Fruit fly (Drosophila melanogaster) whole organism, prepupa: ENCODE results near the gene sphinx2.

ENCODE experiments used
- Blimp-1 ChIP-seq: fragments of 200-800 bp; sonication (Bioruptor generic); optimal IDR thresholded peaks from 3 replicates; lab custom pipeline; 2017; ENCODE audit warnings: missing biosample characterization, missing genetic modification characterization, mild to moderate bottlenecking, moderate library complexity, missing genetic modification reagents
- CG11762 ChIP-seq: fragments of 200-800 bp; sonication (Bioruptor generic); optimal IDR thresholded peaks from 3 replicates; lab custom pipeline; 2016; ENCODE audit warnings: missing biosample characterization, missing genetic modification characterization; ENCODE audit not compliant: insufficient read depth
- CG16779 ChIP-seq: fragments of 200-800 bp; sonication (Bioruptor generic); optimal IDR thresholded peaks from 3 replicates; lab custom pipeline; 2017; ENCODE audit warnings: missing biosample characterization, mild to moderate bottlenecking, missing genetic modification characterization
- CG3032 ChIP-seq: fragments of 200-800 bp; optimal IDR thresholded peaks from 2 replicates; lab custom pipeline; 2019; ENCODE audit warnings: missing biosample characterization, mild to moderate bottlenecking, missing genetic modification characterization, moderate library complexity
- CG31627 ChIP-seq: fragments of 200-800 bp; sonication (Bioruptor generic); optimal IDR thresholded peaks from 3 replicates; lab custom pipeline; 2016; ENCODE audit warnings: missing biosample characterization, missing genetic modification characterization
- CG32006 ChIP-seq: fragments of 200-800 bp; sonication (Bioruptor generic); optimal IDR thresholded peaks from 3 replicates; lab custom pipeline; 2017; ENCODE audit warnings: missing biosample characterization, mild to moderate bottlenecking, missing genetic modification characterization
- CG34406 ChIP-seq: fragments of 200-800 bp; sonication (Bioruptor generic); optimal IDR thresholded peaks from 3 replicates; lab custom pipeline; 2016; ENCODE audit warnings: missing biosample characterization, missing genetic modification characterization
- CG6276 ChIP-seq: fragments of 200-800 bp; sonication (Bioruptor generic); optimal IDR thresholded peaks from 2 replicates; lab custom pipeline; 2017; ENCODE audit warnings: missing biosample characterization, mild to moderate bottlenecking, missing genetic modification characterization
- CG8319 ChIP-seq: fragments of 200-800 bp; sonication (Bioruptor generic); optimal IDR thresholded peaks from 3 replicates; lab custom pipeline; 2016; ENCODE audit warnings: missing biosample characterization, missing genetic modification characterization
- CG8632 ChIP-seq: fragments of 200-800 bp; sonication (Bioruptor generic); optimal IDR thresholded peaks from 3 replicates; lab custom pipeline; 2016; ENCODE audit warnings: missing biosample characterization, missing genetic modification characterization
- Eip75B ChIP-seq: fragments of 200-800 bp; sonication (Bioruptor generic); optimal IDR thresholded peaks from 3 replicates; lab custom pipeline; 2016; ENCODE audit warnings: missing biosample characterization, missing genetic modification characterization
- Eip78C ChIP-seq: fragments of 200-800 bp; sonication (Bioruptor generic); peaks from one replicate; lab custom pipeline; 2016; ENCODE audit warnings: missing biosample characterization, missing genetic modification characterization
- Gug ChIP-seq: fragments of 200-800 bp; sonication (Bioruptor generic); IDR thresholded peaks from 2 replicates; pipeline ENCODE4 v1.3.6; 2022; ENCODE audit warnings: missing biosample characterization, missing genetic modification characterization
- OdsH ChIP-seq: fragments of 200-800 bp; sonication (Bioruptor generic); optimal IDR thresholded peaks from 3 replicates; lab custom pipeline; 2016; ENCODE audit warnings: missing biosample characterization, missing genetic modification characterization
- Smox ChIP-seq: fragments of 200-800 bp; sonication (Bioruptor generic); optimal IDR thresholded peaks from 3 replicates; lab custom pipeline; 2016; ENCODE audit warnings: missing biosample characterization, missing genetic modification characterization
- achi ChIP-seq: fragments of 200-800 bp; sonication (Bioruptor generic); optimal IDR thresholded peaks from 3 replicates; lab custom pipeline; 2016; ENCODE audit warnings: missing biosample characterization, missing genetic modification characterization
- cyc ChIP-seq: fragments of 200-800 bp; sonication (Bioruptor generic); optimal IDR thresholded peaks from 3 replicates; lab custom pipeline; 2016; ENCODE audit warnings: missing biosample characterization, missing genetic modification characterization
- dac ChIP-seq: fragments of 200-800 bp; sonication (Bioruptor generic); optimal IDR thresholded peaks from 2 replicates; lab custom pipeline; 2017; ENCODE audit warnings: missing biosample characterization, mild to moderate bottlenecking, missing genetic modification characterization
- dsx ChIP-seq: fragments of 200-800 bp; optimal IDR thresholded peaks from 3 replicates; lab custom pipeline; 2019; ENCODE audit warnings: missing biosample characterization, mild to moderate bottlenecking, missing genetic modification characterization, moderate library complexity; ENCODE audit not compliant: poor library complexity, severe bottlenecking
- eg ChIP-seq: fragments of 200-800 bp; sonication (Bioruptor generic); IDR thresholded peaks from 3 replicates; pipeline ENCODE4 v1.3.6; 2022; ENCODE audit warnings: missing biosample characterization, missing genetic modification characterization
- fd59A ChIP-seq: fragments of 200-800 bp; sonication (Bioruptor generic); optimal IDR thresholded peaks from 2 replicates; lab custom pipeline; 2017; ENCODE audit warnings: missing biosample characterization, mild to moderate bottlenecking, missing genetic modification characterization, missing genetic modification reagents
- fd85E ChIP-seq: fragments of 200-800 bp; sonication (Bioruptor generic); optimal IDR thresholded peaks from 3 replicates; lab custom pipeline; 2016; ENCODE audit warnings: missing biosample characterization, missing genetic modification characterization
- fkh ChIP-seq: fragments of 200-800 bp; sonication (Bioruptor generic); optimal IDR thresholded peaks from 3 replicates; lab custom pipeline; 2017; ENCODE audit warnings: missing biosample characterization, mild to moderate bottlenecking, missing genetic modification characterization, moderate library complexity
- spab ChIP-seq: fragments of 200-800 bp; sonication (Bioruptor generic); optimal IDR thresholded peaks from 2 replicates; lab custom pipeline; 2017; ENCODE audit warnings: missing biosample characterization, mild to moderate bottlenecking, missing genetic modification characterization, missing genetic modification reagents
- ss ChIP-seq, 2 experiments: fragments of 200-800 bp; sonication (Bioruptor generic); optimal IDR thresholded peaks; 2 replicates in 1 of 2; 3 replicates in 1 of 2; lab custom pipeline; 2017 to 2018; ENCODE audit warnings: mild to moderate bottlenecking in 2 of 2, missing biosample characterization in 2 of 2, missing genetic modification characterization in 2 of 2, moderate library complexity in 1 of 2
- svp ChIP-seq: fragments of 200-800 bp; sonication (Bioruptor generic); peaks from one replicate; lab custom pipeline; 2016; ENCODE audit warnings: missing biosample characterization, missing genetic modification characterization
- vri ChIP-seq: fragments of 200-800 bp; sonication (Bioruptor generic); optimal IDR thresholded peaks from 3 replicates; lab custom pipeline; 2016; ENCODE audit warnings: missing biosample characterization, mild to moderate bottlenecking, missing genetic modification characterization

sphinx2 gene

dm6 chr3L:7433325-7433827 is 7.2 kb downstream of the sphinx2 start (continued):
- TF ChIP-seq dsx (GFP tag; lab: Kevin White, UChicago), result peak; percentile 33
- TF ChIP-seq fd59A (GFP tag; lab: Kevin White, UChicago), result peak; percentile 27
- TF ChIP-seq fkh (GFP tag; lab: Kevin White, UChicago), result peak; percentile 14
- TF ChIP-seq dac, result peak; percentile 24
- TF ChIP-seq CG34406 (GFP tag; lab: Kevin White, UChicago), result peak; percentile 0
- TF ChIP-seq spab (GFP tag; lab: Kevin White, UChicago), result peak; percentile 22
- peak; percentile 68 for TF ChIP-seq Gug (GFP tag; lab: Robert Waterston, UW)
- TF ChIP-seq OdsH (GFP tag; lab: Kevin White, UChicago), result peak; percentile 36
- TF ChIP-seq Eip75B (GFP tag; lab: Kevin White, UChicago), result no peak
- no peak for TF ChIP-seq Eip78C (GFP tag; lab: Kevin White, UChicago)

- TF ChIP-seq vri (GFP tag; lab: Kevin White, UChicago) (peak; percentile 2), CG8319 (GFP tag; lab: Kevin White, UChicago) (no peak), Eip75B (GFP tag; lab: Kevin White, UChicago) (no peak), Eip78C (GFP tag; lab: Kevin White, UChicago) (peak; percentile 70)
Measured at dm6 chr3L:7432811-7433324, 7.7 kb downstream of the sphinx2 start.

dm6 chr3L:7432265-7432664 is 8.3 kb downstream of the sphinx2 start:
- TF ChIP-seq cyc (no peak), svp (GFP tag; lab: Kevin White, UChicago) (peak; percentile 19)

- TF ChIP-seq eg (GFP tag; lab: Robert Waterston, UW) (peak; percentile 29; the same call in 1 of the 3 replicates), CG6276 (GFP tag; lab: Kevin White, UChicago) (peak; percentile 30), fkh (GFP tag; lab: Kevin White, UChicago) (peak; percentile 37), CG8632 (GFP tag; lab: Kevin White, UChicago) (no peak), achi (GFP tag; lab: Kevin White, UChicago) (no peak), ss (GFP tag; optimal IDR thresholded peaks at IDR 0.05; lab: Kevin White, UChicago) (peak in 1 of 2 experiments; percentile 34)
Measured at dm6 chr3L:7423517-7423916, 17.0 kb downstream of the sphinx2 start, which contains the start of gene CG42458. Gene CG42458, plus strand, starts transcription at chr3L:7423827.

- 0 out of 3 replicates have a peak, but pooled peaks have one; percentile 16 for TF ChIP-seq eg (GFP tag; lab: Robert Waterston, UW)
- no peak for TF ChIP-seq Gug (GFP tag; lab: Robert Waterston, UW)
Measured at dm6 chr3L:7422578-7422977, 18.0 kb downstream of the sphinx2 start.

- TF ChIP-seq CG11762 (GFP tag; lab: Kevin White, UChicago) (no peak), CG31627 (GFP tag; lab: Kevin White, UChicago) (no peak), CG3032 (tag; lab: Kevin White, UChicago) (no peak), CG8319 (GFP tag; lab: Kevin White, UChicago) (no peak), fd85E (GFP tag; lab: Kevin White, UChicago) (no peak), CG32006 (GFP tag; lab: Kevin White, UChicago) (no peak), CG16779 (no peak), Smox (GFP tag; lab: Kevin White, UChicago) (no peak), eg (GFP tag; lab: Robert Waterston, UW) (no peak), Eip78C (GFP tag; lab: Kevin White, UChicago) (no peak), dac (no peak), achi (GFP tag; lab: Kevin White, UChicago) (no peak), Blimp-1 (GFP tag; lab: Kevin White, UChicago) (no peak)
Measured at dm6 chr3L:7404081-7404480, 36.5 kb downstream of the sphinx2 start, which contains the start of gene CG8560. Gene CG8560, minus strand, starts transcription at chr3L:7404181.
